Fruit fly (Drosophila melanogaster): ENCODE results near the gene CG32986.

dm6 chr2L:8817343-8817742 is 45.2 kb upstream of the CG32986 start:
- no peak for TF ChIP-seq dysf (GFP tag; IDR thresholded peaks at IDR 0.05)
- no peak for TF ChIP-seq Mrtf (GFP tag; IDR thresholded peaks at IDR 0.05)
- no peak for TF ChIP-seq bowl (GFP tag; IDR thresholded peaks at IDR 0.05)
- no peak for TF ChIP-seq kni (GFP tag; optimal IDR thresholded peaks at IDR 0.05)
- TF ChIP-seq CG17328 (GFP tag; IDR thresholded peaks at IDR 0.05) = no peak
- no peak for TF ChIP-seq ara (GFP tag; IDR thresholded peaks at IDR 0.05)
- no peak for TF ChIP-seq CG9437 (GFP tag; optimal IDR thresholded peaks at IDR 0.05)
- TF ChIP-seq Bgb (GFP tag; IDR thresholded peaks at IDR 0.05; ENCODE audit: partially characterized antibody) = no peak
- no peak for TF ChIP-seq NK7.1 (GFP tag; optimal IDR thresholded peaks at IDR 0.05)
- TF ChIP-seq CG6689 (GFP tag; IDR thresholded peaks at IDR 0.05) = no peak
- TF ChIP-seq eyg (GFP tag; optimal IDR thresholded peaks at IDR 0.05) = no peak
- no peak for TF ChIP-seq ken (GFP tag; IDR thresholded peaks at IDR 0.05)
- no peak for TF ChIP-seq pros (GFP tag; optimal IDR thresholded peaks at IDR 0.05)
- TF ChIP-seq CG2875 (GFP tag; optimal IDR thresholded peaks at IDR 0.05) = no peak

Data from whole organism, embryonic.